Worm (Caenorhabditis elegans): ENCODE data around the gene sumv-1.

The sumv-1 gene

ce11 chrIII:5208992-5209391 is 45.0 kb downstream of the sumv-1 start, which contains the start of gene syx-16:
Gene syx-16, minus strand, starts transcription at chrIII:5209109.
- TF ChIP-seq D2030.7 (GFP tag; IDR thresholded peaks at IDR 0.05), result peak; percentile 35; the same call in 1 of the 2 replicates
- TF ChIP-seq lin-54 (GFP tag; optimal IDR thresholded peaks at IDR 0.05), result peak; percentile 33
- TF ChIP-seq madf-8 (GFP tag; conservative IDR thresholded peaks at IDR 0.05), result peak; percentile 90
- TF ChIP-seq nfya-2 (GFP tag; IDR thresholded peaks at IDR 0.05), result no peak
- TF ChIP-seq F33H1.4 (GFP tag; IDR thresholded peaks at IDR 0.05), result peak; percentile 75
- TF ChIP-seq madf-6 (GFP tag; IDR thresholded peaks at IDR 0.05), result peak; percentile 93
- no peak for TF ChIP-seq tbx-9 (tag; optimal IDR thresholded peaks at IDR 0.05; ENCODE audit: borderline replicate concordance)
- TF ChIP-seq lsl-1 (GFP tag; optimal IDR thresholded peaks at IDR 0.05), result peak; percentile 83
- no peak for TF ChIP-seq pbrm-1 (GFP tag; IDR thresholded peaks at IDR 0.05)
- TF ChIP-seq lsy-27 (tag; optimal IDR thresholded peaks at IDR 0.05; ENCODE audit: borderline replicate concordance, insufficient read depth), result no peak
- no peak for TF ChIP-seq egl-44 (GFP tag; IDR thresholded peaks at IDR 0.05)
- TF ChIP-seq attf-3 (GFP tag; conservative IDR thresholded peaks at IDR 0.05), result no peak
- no peak for TF ChIP-seq C06A6.2 (GFP tag; conservative IDR thresholded peaks at IDR 0.05)
- peak; percentile 82 for TF ChIP-seq xnd-1 (tag; optimal IDR thresholded peaks at IDR 0.05)
- TF ChIP-seq dox-1 (GFP tag; IDR thresholded peaks at IDR 0.05), result peak; percentile 27; the same call in 1 of the 2 replicates
- TF ChIP-seq aptf-2 (GFP tag; conservative IDR thresholded peaks at IDR 0.05), result no peak

ce11 chrIII:5206861-5207414 is 47.0 kb downstream of the sumv-1 start, which contains the start of gene morc-1:
Gene morc-1, minus strand, starts transcription at chrIII:5206911.
- no peak for TF ChIP-seq zim-3 (tag; optimal IDR thresholded peaks at IDR 0.05)
- no peak for TF ChIP-seq nfya-1 (tag; optimal IDR thresholded peaks at IDR 0.05; ENCODE audit: borderline replicate concordance, insufficient read depth)
- peak; percentile 55; the same call in 1 of the 2 replicates for TF ChIP-seq madf-6 (GFP tag; IDR thresholded peaks at IDR 0.05)
- peak; percentile 62; the same call in 1 of the 2 replicates for TF ChIP-seq F33H1.4 (GFP tag; IDR thresholded peaks at IDR 0.05)
- TF ChIP-seq snpc-3.4 (tag; optimal IDR thresholded peaks at IDR 0.05), result peak; percentile 2
- 0 out of 2 replicates have a peak, but pooled peaks have one; percentile 30 for TF ChIP-seq ceh-91 (GFP tag; IDR thresholded peaks at IDR 0.05)
- TF ChIP-seq ama-1 (optimal IDR thresholded peaks at IDR 0.05), result no peak
- no peak for TF ChIP-seq ama-1 (GFP tag; optimal IDR thresholded peaks at IDR 0.05)
- no peak for TF ChIP-seq tbp1 (GFP tag; optimal IDR thresholded peaks at IDR 0.05)
- peak; percentile 69 for TF ChIP-seq lsl-1 (GFP tag; optimal IDR thresholded peaks at IDR 0.05)
- TF ChIP-seq mel-28 (tag; optimal IDR thresholded peaks at IDR 0.05; ENCODE audit: borderline replicate concordance), result no peak
- TF ChIP-seq efl-1 (GFP tag; optimal IDR thresholded peaks at IDR 0.05), result peak; percentile 11
- no peak for TF ChIP-seq nhr-120 (GFP tag; IDR thresholded peaks at IDR 0.05)

- TF ChIP-seq zfh-2 (GFP tag; conservative IDR thresholded peaks at IDR 0.05) (no peak), madf-6 (GFP tag; IDR thresholded peaks at IDR 0.05) (0 out of 2 replicates have a peak, but pooled peaks have one; percentile 20), madf-3 (GFP tag; IDR thresholded peaks at IDR 0.05) (0 out of 2 replicates have a peak, but pooled peaks have one; percentile 59), hrde-1 (tag; optimal IDR thresholded peaks at IDR 0.05; ENCODE audit: borderline replicate concordance) (peak; percentile 84), F49E8.2 (tag; optimal IDR thresholded peaks at IDR 0.05; ENCODE audit: insufficient read depth) (peak; percentile 45), nhr-179 (tag; optimal IDR thresholded peaks at IDR 0.05) (no peak), unc-130 (GFP tag; optimal IDR thresholded peaks at IDR 0.05) (peak; percentile 40), somi-1 (GFP tag; optimal IDR thresholded peaks at IDR 0.05) (no peak), nfyb-1 (GFP tag; IDR thresholded peaks at IDR 0.05) (0 out of 2 replicates have a peak, but pooled peaks have one; percentile 29)
Observed at ce11 chrIII:5203310-5203709, 50.7 kb downstream of the sumv-1 start.

Data from whole organism, young adult.